Worm (Caenorhabditis elegans): Measurements from ENCODE around the gene ZK632.12.

Gene ZK632.12

ce11 chrIII:9783133-9783590 lies 47.4 kb upstream of the ZK632.12 start (continued):
- no peak for TF ChIP-seq mdl-1 (tag; optimal IDR thresholded peaks at IDR 0.05)

ce11 chrIII:9786776-9787175 lies 43.8 kb upstream of the ZK632.12 start:
- TF ChIP-seq elt-2 (tag; optimal IDR thresholded peaks at IDR 0.05) (peak; percentile 56), lin-35 (GFP tag; optimal IDR thresholded peaks at IDR 0.05) (peak in 1 of 2 experiments; percentile 15), pag-3 (tag; optimal IDR thresholded peaks at IDR 0.05; ENCODE audit: borderline replicate concordance, insufficient read depth) (no peak), unc-62 (GFP tag; optimal IDR thresholded peaks at IDR 0.05) (no peak), lin-13 (GFP tag; optimal IDR thresholded peaks at IDR 0.05) (no peak), elt-3 (tag; optimal IDR thresholded peaks at IDR 0.05) (no peak)

ce11 chrIII:9789083-9789482 lies 41.5 kb upstream of the ZK632.12 start:
- TF ChIP-seq efl-1 (optimal IDR thresholded peaks at IDR 0.05) (no peak), efl-1 (GFP tag; optimal IDR thresholded peaks at IDR 0.05 in 1 of 2) (peak in 1 of 2 experiments; percentile 51), nhr-76 (tag; optimal IDR thresholded peaks at IDR 0.05) (no peak)

ce11 chrIII:9789607-9790073 lies 41.0 kb upstream of the ZK632.12 start, which contains the start of gene R10E11.5:
Gene R10E11.5 (minus strand): TSS chrIII:9789657.
- TF ChIP-seq unc-98 (GFP tag; IDR thresholded peaks at IDR 0.05) = no peak
- TF ChIP-seq nhr-90 (tag; optimal IDR thresholded peaks at IDR 0.05; ENCODE audit: poor library complexity) = no peak
- no peak for TF ChIP-seq unc-130 (tag; optimal IDR thresholded peaks at IDR 0.05)
- TF ChIP-seq elt-2 (tag; optimal IDR thresholded peaks at IDR 0.05) = no peak

ce11 chrIII:9793592-9794417 lies 36.8 kb upstream of the ZK632.12 start, which contains the start of the genes R10E11.9 and mcm-6:
Gene R10E11.9 (minus strand): TSS chrIII:9793642.
Gene mcm-6 (plus strand): TSS chrIII:9794367.
- TF ChIP-seq jun-1 (tag; optimal IDR thresholded peaks at IDR 0.05) (no peak), F16B12.6 (tag; optimal IDR thresholded peaks at IDR 0.05) (peak; percentile 27), lin-35 (GFP tag; optimal IDR thresholded peaks at IDR 0.05) (peak; percentile 56 to 88), unc-30 (tag; optimal IDR thresholded peaks at IDR 0.05) (no peak), skn-1 (tag; optimal IDR thresholded peaks at IDR 0.05) (peak; percentile 58), mep-1 (tag; optimal IDR thresholded peaks at IDR 0.05) (peak; percentile 63), nhr-71 (tag; optimal IDR thresholded peaks at IDR 0.05) (peak; percentile 33), lsy-2 (tag; optimal IDR thresholded peaks at IDR 0.05) (peak in 1 of 2 experiments; percentile 71), efl-1 (optimal IDR thresholded peaks at IDR 0.05) (peak; percentile 78 to 83), efl-1 (GFP tag; optimal IDR thresholded peaks at IDR 0.05 in 1 of 2) (peak; percentile 83 to 97), mdl-1 (tag; optimal IDR thresholded peaks at IDR 0.05) (peak in 1 of 2 experiments; percentile 3), dpl-1 (GFP tag; optimal IDR thresholded peaks at IDR 0.05) (peak; percentile 87 to 89 (median 88)), nhr-20 (tag; optimal IDR thresholded peaks at IDR 0.05) (peak; percentile 42), ceh-88 (GFP tag; IDR thresholded peaks at IDR 0.05) (no peak), blmp-1 (tag; optimal IDR thresholded peaks at IDR 0.05) (peak; percentile 47), ama-1 (optimal IDR thresholded peaks at IDR 0.05) (no peak), C16A3.4 (tag; optimal IDR thresholded peaks at IDR 0.05) (peak; percentile 40), pax-3 (tag; optimal IDR thresholded peaks at IDR 0.05) (no peak), lin-14 (GFP tag; optimal IDR thresholded peaks at IDR 0.05) (peak; percentile 47), lin-13 (GFP tag; optimal IDR thresholded peaks at IDR 0.05) (peak; percentile 26), Y116A8C.19 (tag; optimal IDR thresholded peaks at IDR 0.05; ENCODE audit: borderline replicate concordance) (no peak), snu-23 (GFP tag; optimal IDR thresholded peaks at IDR 0.05) (peak; percentile 35), nhr-90 (tag; optimal IDR thresholded peaks at IDR 0.05; ENCODE audit: poor library complexity) (peak; percentile 22), nhr-85 (tag) (peak; percentile 52)

Measured in whole organism, L1 larva.